Fruit fly (Drosophila melanogaster) whole organism, embryonic: ENCODE measurements around the gene ftz.
A peak's percentile ranks its signal among the peaks of the same experiment; 100 is the strongest.

Source experiments
- Bteb2 ChIP-seq: fragments of 200-800 bp; sonication (Bioruptor generic); optimal IDR thresholded peaks from 2 replicates; lab custom pipeline; 2016; ENCODE audit warnings: missing biosample characterization, missing genetic modification characterization
- CG10209 ChIP-seq: fragments of 200-800 bp; sonication (Bioruptor generic); optimal IDR thresholded peaks from 3 replicates; lab custom pipeline; 2017; ENCODE audit warnings: missing biosample characterization, mild to moderate bottlenecking, missing genetic modification characterization, missing genetic modification reagents
- CG11247 ChIP-seq: fragments of 200-800 bp; sonication (Bioruptor generic); IDR thresholded peaks from 2 replicates; pipeline ENCODE4 v1.3.6; 2022; ENCODE audit warnings: missing biosample characterization, missing genetic modification characterization
- CG11696 ChIP-seq: fragments of 200-800 bp; sonication (Bioruptor generic); IDR thresholded peaks from 2 replicates; pipeline ENCODE4 v1.3.6; 2022; ENCODE audit warnings: missing biosample characterization, missing genetic modification characterization
- CG12155 ChIP-seq: fragments of 200-800 bp; sonication (Bioruptor generic); optimal IDR thresholded peaks from 3 replicates; lab custom pipeline; 2016; ENCODE audit warnings: missing biosample characterization, missing genetic modification characterization
- CG12769 ChIP-seq: fragments of 200-800 bp; sonication (Bioruptor generic); optimal IDR thresholded peaks from 2 replicates; lab custom pipeline; 2019; ENCODE audit warnings: missing biosample characterization, mild to moderate bottlenecking, missing genetic modification characterization, moderate library complexity
- CG13624 ChIP-seq: fragments of 200-800 bp; sonication (Bioruptor generic); optimal IDR thresholded peaks from 2 replicates; lab custom pipeline; 2016; ENCODE audit warnings: missing biosample characterization, missing genetic modification characterization
- CG14710 ChIP-seq: fragments of 200-800 bp; sonication (Bioruptor generic); optimal IDR thresholded peaks from 3 replicates; lab custom pipeline; 2019; ENCODE audit warnings: missing biosample characterization, mild to moderate bottlenecking, missing genetic modification characterization, moderate library complexity
- CG15696 ChIP-seq: fragments of 200-800 bp; sonication (Bioruptor generic); optimal IDR thresholded peaks from 2 replicates; lab custom pipeline; 2019; ENCODE audit warnings: missing biosample characterization, mild to moderate bottlenecking, missing genetic modification characterization, moderate library complexity
- CG17186 ChIP-seq: fragments of 200-800 bp; sonication (Bioruptor generic); optimal IDR thresholded peaks from 3 replicates; lab custom pipeline; 2017; ENCODE audit warnings: missing biosample characterization, missing genetic modification reagents, missing genetic modification characterization
- CG17829 ChIP-seq: fragments of 200-800 bp; optimal IDR thresholded peaks from 2 replicates; lab custom pipeline; 2019; ENCODE audit warnings: missing biosample characterization, mild to moderate bottlenecking, missing genetic modification characterization, moderate library complexity
- CG18262 ChIP-seq: fragments of 200-800 bp; optimal IDR thresholded peaks from 3 replicates; lab custom pipeline; 2019; ENCODE audit warnings: missing biosample characterization, mild to moderate bottlenecking, missing genetic modification characterization, moderate library complexity
- CG2678 ChIP-seq: fragments of 200-800 bp; sonication (Bioruptor generic); optimal IDR thresholded peaks from 3 replicates; lab custom pipeline; 2019; ENCODE audit warnings: missing biosample characterization, mild to moderate bottlenecking, missing genetic modification characterization, moderate library complexity
- CG30403 ChIP-seq: fragments of 200-800 bp; sonication (Bioruptor generic); optimal IDR thresholded peaks from 3 replicates; lab custom pipeline; 2016; ENCODE audit warnings: missing biosample characterization, missing genetic modification characterization
- CG4424 ChIP-seq: fragments of 200-800 bp; sonication (Bioruptor generic); optimal IDR thresholded peaks from 3 replicates; lab custom pipeline; 2016; ENCODE audit warnings: missing biosample characterization, missing genetic modification characterization
- CG5180 ChIP-seq: fragments of 200-800 bp; sonication (Bioruptor generic); optimal IDR thresholded peaks from 3 replicates; lab custom pipeline; 2017; ENCODE audit warnings: missing biosample characterization, missing genetic modification characterization, mild to moderate bottlenecking, moderate library complexity, missing genetic modification reagents
- CG6254 ChIP-seq: fragments of 200-800 bp; sonication (Bioruptor generic); optimal IDR thresholded peaks from 3 replicates; lab custom pipeline; 2017; ENCODE audit warnings: mild to moderate bottlenecking, missing biosample characterization, missing genetic modification reagents, missing genetic modification characterization
- CG6683 ChIP-seq: fragments of 200-800 bp; sonication (Bioruptor generic); optimal IDR thresholded peaks from 2 replicates; lab custom pipeline; 2017; ENCODE audit warnings: missing biosample characterization, mild to moderate bottlenecking, missing genetic modification characterization, missing genetic modification reagents
- CG7556 ChIP-seq: fragments of 200-800 bp; sonication (Bioruptor generic); optimal IDR thresholded peaks from 2 replicates; lab custom pipeline; 2017; ENCODE audit warnings: missing biosample characterization, mild to moderate bottlenecking, missing genetic modification characterization
- CG8290 ChIP-seq, 3 experiments: fragments of 200-800 bp; sonication (Bioruptor generic); optimal IDR thresholded peaks; 2 replicates each; lab custom pipeline; 2016 to 2019; ENCODE audit warnings: missing biosample characterization in 3 of 3, missing genetic modification characterization in 3 of 3, mild to moderate bottlenecking in 2 of 3, moderate library complexity in 1 of 3
- D19B ChIP-seq: fragments of 200-800 bp; sonication (Bioruptor generic); optimal IDR thresholded peaks from 2 replicates; lab custom pipeline; 2017; ENCODE audit warnings: missing biosample characterization, mild to moderate bottlenecking, missing genetic modification characterization
- Eip74EF ChIP-seq, 2 experiments: fragments of 200-800 bp in 1 of 2; fragments of >200 bp in 1 of 2; sonication (Bioruptor generic) in 1 of 2; optimal IDR thresholded peaks; 2 replicates each; lab custom pipeline; 2017 to 2019; ENCODE audit warnings: missing biosample characterization in 2 of 2, missing genetic modification characterization in 2 of 2, mild to moderate bottlenecking in 1 of 2, moderate library complexity in 1 of 2
- Ets65A ChIP-seq: fragments of 200-800 bp; sonication (Bioruptor generic); peaks from one replicate; lab custom pipeline; 2016; ENCODE audit warnings: missing biosample characterization, missing genetic modification characterization
- Gsc ChIP-seq: fragments of 200-800 bp; sonication (Bioruptor generic); IDR thresholded peaks from 2 replicates; pipeline ENCODE4 v1.3.6; 2022; ENCODE audit warnings: missing biosample characterization, missing genetic modification characterization
- HLH54F ChIP-seq: fragments of 200-800 bp; sonication (Bioruptor generic); optimal IDR thresholded peaks from 3 replicates; lab custom pipeline; 2016; ENCODE audit warnings: missing biosample characterization, missing genetic modification characterization
- Hand ChIP-seq: fragments of 200-800 bp; sonication (Bioruptor generic); optimal IDR thresholded peaks from 2 replicates; lab custom pipeline; 2017; ENCODE audit warnings: mild to moderate bottlenecking, missing biosample characterization, missing genetic modification reagents, missing genetic modification characterization
- Hmx ChIP-seq: fragments of 200-800 bp; sonication (Bioruptor generic); optimal IDR thresholded peaks from 2 replicates; lab custom pipeline; 2016; ENCODE audit warnings: missing biosample characterization, missing genetic modification characterization
- Mad ChIP-seq: fragments of 200-800 bp; sonication (Bioruptor generic); optimal IDR thresholded peaks from 2 replicates; lab custom pipeline; 2016; ENCODE audit warnings: missing biosample characterization, missing genetic modification characterization
- Sry-δ ChIP-seq: fragments of 200-800 bp; sonication (Bioruptor generic); optimal IDR thresholded peaks from 2 replicates; lab custom pipeline; 2016; ENCODE audit warnings: missing biosample characterization, missing genetic modification characterization
- cad ChIP-seq: fragments of >200 bp; optimal IDR thresholded peaks from 2 replicates; lab custom pipeline; 2017; ENCODE audit warnings: missing biosample characterization, missing genetic modification characterization
- crc ChIP-seq: fragments of 200-800 bp; sonication (Bioruptor generic); optimal IDR thresholded peaks from 2 replicates; lab custom pipeline; 2016; ENCODE audit warnings: missing biosample characterization, missing genetic modification characterization
- crp ChIP-seq, 2 experiments: fragments of 200-800 bp; sonication (Bioruptor generic); optimal IDR thresholded peaks; 2 replicates in 1 of 2; 3 replicates in 1 of 2; lab custom pipeline; 2017; ENCODE audit warnings: missing biosample characterization in 2 of 2, missing genetic modification characterization in 2 of 2, mild to moderate bottlenecking in 1 of 2, moderate library complexity in 1 of 2
- dan ChIP-seq: fragments of 200-800 bp; sonication (Bioruptor generic); IDR thresholded peaks from 2 replicates; pipeline ENCODE4 v1.3.6; 2022; ENCODE audit warnings: missing biosample characterization, missing genetic modification characterization
- ems ChIP-seq: fragments of 200-800 bp; sonication (Bioruptor generic); optimal IDR thresholded peaks from 3 replicates; lab custom pipeline; 2016; ENCODE audit warnings: missing biosample characterization, missing genetic modification characterization
- grau ChIP-seq: fragments of 200-800 bp; optimal IDR thresholded peaks from 3 replicates; lab custom pipeline; 2019; ENCODE audit warnings: missing biosample characterization, mild to moderate bottlenecking, missing genetic modification characterization, moderate library complexity
- gsb ChIP-seq: fragments of 200-800 bp; sonication (Bioruptor generic); IDR thresholded peaks from 2 replicates; pipeline ENCODE4 v1.3.6; 2022; ENCODE audit warnings: missing biosample characterization, missing genetic modification characterization
- gsb-n ChIP-seq: fragments of 200-800 bp; sonication (Bioruptor generic); optimal IDR thresholded peaks from 3 replicates; lab custom pipeline; 2018; ENCODE audit warnings: missing biosample characterization, mild to moderate bottlenecking, missing genetic modification characterization
- gt ChIP-seq: fragments of 200-800 bp; sonication (Bioruptor generic); IDR thresholded peaks from 2 replicates; pipeline ENCODE4 v1.3.6; 2022; ENCODE audit warnings: missing biosample characterization, missing genetic modification characterization
- phol ChIP-seq: fragments of 200-800 bp; sonication (Bioruptor generic); optimal IDR thresholded peaks from 3 replicates; lab custom pipeline; 2018; ENCODE audit warnings: missing biosample characterization, mild to moderate bottlenecking, missing genetic modification characterization, moderate library complexity
- pum ChIP-seq: fragments of 200-800 bp; sonication (Bioruptor generic); optimal IDR thresholded peaks from 2 replicates; lab custom pipeline; 2016; ENCODE audit warnings: missing biosample characterization, missing genetic modification characterization
- rib ChIP-seq: fragments of 200-800 bp; sonication (Bioruptor generic); IDR thresholded peaks from 2 replicates; pipeline ENCODE4 v1.3.6; 2022; ENCODE audit warnings: missing biosample characterization, missing genetic modification characterization
- slbo ChIP-seq: fragments of 200-800 bp; sonication (Bioruptor generic); IDR thresholded peaks from 2 replicates; pipeline ENCODE4 v1.3.6; 2022; ENCODE audit warnings: missing biosample characterization, missing genetic modification characterization
- tap ChIP-seq: fragments of 200-800 bp; optimal IDR thresholded peaks from 3 replicates; lab custom pipeline; 2019; ENCODE audit warnings: missing biosample characterization, mild to moderate bottlenecking, missing genetic modification characterization, moderate library complexity
- tup ChIP-seq: fragments of 200-800 bp; sonication (Bioruptor generic); optimal IDR thresholded peaks from 2 replicates; lab custom pipeline; 2016; ENCODE audit warnings: missing biosample characterization, mild to moderate bottlenecking, missing genetic modification characterization, moderate library complexity
- vnd ChIP-seq: fragments of 200-800 bp; sonication (Bioruptor generic); IDR thresholded peaks from 3 replicates; pipeline ENCODE4 v1.3.6; 2022; ENCODE audit warnings: missing biosample characterization, missing genetic modification characterization; ENCODE audit not compliant: partially characterized antibody
- yki ChIP-seq: fragments of >200 bp; optimal IDR thresholded peaks from 3 replicates; lab custom pipeline; 2018
- zen2 ChIP-seq: fragments of 200-800 bp; sonication (Bioruptor generic); IDR thresholded peaks from 3 replicates; pipeline ENCODE4 v1.3.6; 2022; ENCODE audit warnings: missing biosample characterization, missing genetic modification characterization; ENCODE audit not compliant: partially characterized antibody
- zf30C ChIP-seq: fragments of 200-800 bp; sonication (Bioruptor generic); optimal IDR thresholded peaks from 3 replicates; lab custom pipeline; 2018; ENCODE audit warnings: missing biosample characterization, mild to moderate bottlenecking, missing genetic modification characterization

The ftz gene

DNA sequence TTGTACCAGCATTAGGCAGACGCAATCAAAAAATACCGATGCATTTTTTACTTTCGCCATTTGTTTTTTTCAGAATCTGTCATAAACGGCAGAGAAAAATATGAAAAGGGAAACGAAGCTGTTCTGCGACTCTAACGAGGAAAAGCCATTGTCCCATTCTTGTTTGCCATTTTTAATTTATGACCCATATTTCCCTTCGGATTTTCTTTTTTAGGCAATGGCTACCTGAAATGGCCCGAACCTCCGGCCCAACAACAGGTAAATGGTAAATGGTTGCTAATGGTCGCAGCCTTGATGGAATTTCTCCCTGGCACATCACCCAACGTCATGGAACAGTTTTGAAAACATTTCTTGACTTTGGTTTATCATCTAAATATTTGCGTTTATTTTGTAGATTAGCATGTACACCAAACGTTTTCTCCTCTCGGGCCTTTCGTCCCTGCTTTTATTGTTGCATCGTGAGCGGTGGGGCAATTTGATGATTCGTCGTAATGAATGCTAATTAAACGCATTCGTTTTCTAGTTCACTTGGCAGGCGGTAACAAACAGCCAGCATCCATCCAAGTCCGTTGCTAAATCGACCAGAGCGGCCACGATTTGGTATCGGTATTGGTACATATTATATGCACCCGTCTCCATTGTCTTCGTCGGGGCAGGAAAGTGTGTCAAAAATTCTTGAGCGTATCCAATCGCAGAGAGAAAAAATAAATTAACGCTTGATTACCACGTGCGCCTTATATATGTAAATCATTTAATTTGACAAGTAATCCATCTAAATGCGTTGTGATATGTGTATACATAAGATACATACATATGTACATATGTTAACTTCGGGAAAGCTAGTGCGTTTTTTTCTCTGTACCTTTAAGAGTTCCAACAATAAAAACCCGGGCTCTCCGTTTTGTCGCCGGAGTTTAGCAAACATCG, 45.9 kb upstream of the ftz start (continued):
- TF ChIP-seq yki (no peak), CG4424 (GFP tag; lab: Kevin White, UChicago) (peak; percentile 11), CG15696 (tag; lab: Kevin White, UChicago) (no peak), pum (GFP tag; lab: Kevin White, UChicago) (no peak), cad (GFP tag; lab: Kevin White, UChicago) (peak; percentile 93), grau (tag; lab: Kevin White, UChicago) (peak; percentile 46), gt (no peak), CG17186 (no peak), CG6254 (peak; percentile 26), tap (tag; lab: Kevin White, UChicago) (no peak), phol (peak; percentile 61), crc (GFP tag; lab: Kevin White, UChicago) (no peak), CG5180 (GFP tag; lab: Kevin White, UChicago) (peak; percentile 19), Bteb2 (no peak), tup (no peak), CG18262 (tag; lab: Kevin White, UChicago) (peak; percentile 69), CG14710 (tag; lab: Kevin White, UChicago) (peak; percentile 6), zen2 (GFP tag; lab: Robert Waterston, UW) (no peak), dan (no peak), CG12769 (no peak), D19B (no peak), rib (GFP tag; lab: Robert Waterston, UW) (no peak), CG17829 (tag; lab: Kevin White, UChicago) (peak; percentile 57), Hmx (GFP tag; lab: Kevin White, UChicago) (no peak), Gsc (GFP tag; lab: Robert Waterston, UW) (no peak), Ets65A (peak; percentile 90), HLH54F (GFP tag; lab: Kevin White, UChicago) (peak; percentile 18), CG12155 (GFP tag; lab: Kevin White, UChicago) (peak; percentile 10), gsb (GFP tag; lab: Robert Waterston, UW) (peak; percentile 24; the same call in 1 of the 2 replicates), CG2678 (tag; lab: Kevin White, UChicago) (peak; percentile 67), vnd (no peak), CG10209 (GFP tag; lab: Kevin White, UChicago) (peak; percentile 56), Eip74EF (GFP tag; optimal IDR thresholded peaks at IDR 0.05; lab: Kevin White, UChicago) (peak in 1 of 2 experiments; percentile 21), CG11247 (GFP tag; lab: Robert Waterston, UW) (no peak), Sry-δ (GFP tag; lab: Kevin White, UChicago) (no peak), Hand (GFP tag; lab: Kevin White, UChicago) (peak; percentile 19), slbo (GFP tag; lab: Robert Waterston, UW) (peak; percentile 64), zf30C (GFP tag; lab: Kevin White, UChicago) (peak; percentile 14), ems (peak; percentile 4), CG6683 (GFP tag; lab: Kevin White, UChicago) (no peak), CG7556 (peak; percentile 57), CG8290 (GFP tag; optimal IDR thresholded peaks at IDR 0.05; lab: Kevin White, UChicago) (peak; percentile 18), CG8290 (tag; optimal IDR thresholded peaks at IDR 0.05; lab: Kevin White, UChicago) (peak in 1 of 2 experiments; percentile 26), CG13624 (peak; percentile 1), CG11696 (no peak), CG30403 (peak; percentile 61), Mad (GFP tag; lab: Kevin White, UChicago) (peak; percentile 14), crp (GFP tag; optimal IDR thresholded peaks at IDR 0.05; lab: Kevin White, UChicago) (peak in 1 of 2 experiments; percentile 0), gsb-n (tag; lab: Kevin White, UChicago) (peak; percentile 80)
